Fruit fly (Drosophila melanogaster) whole organism, embryonic: Measurements from ENCODE around the gene fusl.

Source experiments
- ATbp ChIP-seq: fragments of 200-800 bp; sonication (Bioruptor generic); optimal IDR thresholded peaks from 2 replicates; lab custom pipeline; 2017; ENCODE audit warnings: missing biosample characterization, mild to moderate bottlenecking, missing genetic modification characterization, missing genetic modification reagents
- Asciz ChIP-seq: fragments of 200-800 bp; sonication (Bioruptor generic); optimal IDR thresholded peaks from 2 replicates; lab custom pipeline; 2017; ENCODE audit warnings: missing biosample characterization, mild to moderate bottlenecking, missing genetic modification characterization, missing genetic modification reagents
- B-H1 ChIP-seq: fragments of 200-800 bp; sonication (Bioruptor generic); IDR thresholded peaks from 3 replicates; pipeline ENCODE4 v1.3.6; 2022; ENCODE audit warnings: missing biosample characterization, missing genetic modification characterization
- Bteb2 ChIP-seq: fragments of 200-800 bp; sonication (Bioruptor generic); optimal IDR thresholded peaks from 2 replicates; lab custom pipeline; 2016; ENCODE audit warnings: missing biosample characterization, missing genetic modification characterization
- CG10147 ChIP-seq: fragments of 200-800 bp; sonication (Bioruptor generic); optimal IDR thresholded peaks from 2 replicates; lab custom pipeline; 2019; ENCODE audit warnings: missing biosample characterization, mild to moderate bottlenecking, missing genetic modification characterization, moderate library complexity
- CG10209 ChIP-seq: fragments of 200-800 bp; sonication (Bioruptor generic); optimal IDR thresholded peaks from 3 replicates; lab custom pipeline; 2017; ENCODE audit warnings: missing biosample characterization, mild to moderate bottlenecking, missing genetic modification characterization, missing genetic modification reagents
- CG1024 ChIP-seq: fragments of 200-800 bp; sonication (Bioruptor generic); IDR thresholded peaks from 2 replicates; pipeline ENCODE4 v1.3.6; 2022; ENCODE audit warnings: missing biosample characterization, missing genetic modification characterization
- CG11504 ChIP-seq: fragments of 200-800 bp; sonication (Bioruptor generic); optimal IDR thresholded peaks from 3 replicates; lab custom pipeline; 2019; ENCODE audit warnings: missing biosample characterization, mild to moderate bottlenecking, missing genetic modification characterization, moderate library complexity
- CG12155 ChIP-seq: fragments of 200-800 bp; sonication (Bioruptor generic); optimal IDR thresholded peaks from 3 replicates; lab custom pipeline; 2016; ENCODE audit warnings: missing biosample characterization, missing genetic modification characterization
- CG12299 ChIP-seq: fragments of 200-800 bp; sonication (Bioruptor generic); optimal IDR thresholded peaks from 2 replicates; lab custom pipeline; 2018; ENCODE audit warnings: missing biosample characterization, mild to moderate bottlenecking, missing genetic modification characterization
- CG1233 ChIP-seq: fragments of 200-800 bp; sonication (Bioruptor generic); optimal IDR thresholded peaks from 4 replicates; lab custom pipeline; 2018; ENCODE audit warnings: missing biosample characterization, mild to moderate bottlenecking, missing genetic modification characterization
- CG12942 ChIP-seq: fragments of 200-800 bp; sonication (Bioruptor generic); optimal IDR thresholded peaks from 3 replicates; lab custom pipeline; 2016; ENCODE audit warnings: missing biosample characterization, missing genetic modification characterization
- CG13296 ChIP-seq: fragments of 200-800 bp; sonication (Bioruptor generic); optimal IDR thresholded peaks from 3 replicates; lab custom pipeline; 2018; ENCODE audit warnings: missing biosample characterization, mild to moderate bottlenecking, missing genetic modification characterization
- CG13775 ChIP-seq: fragments of 200-800 bp; sonication (Bioruptor generic); optimal IDR thresholded peaks from 3 replicates; lab custom pipeline; 2017; ENCODE audit warnings: missing biosample characterization, mild to moderate bottlenecking, missing genetic modification characterization
- CG14860 ChIP-seq: fragments of 200-800 bp; sonication (Bioruptor generic); IDR thresholded peaks from 3 replicates; pipeline ENCODE4 v1.3.6; 2022; ENCODE audit warnings: missing biosample characterization, missing genetic modification characterization; ENCODE audit not compliant: partially characterized antibody
- CG16813 ChIP-seq: fragments of 200-800 bp; sonication (Bioruptor generic); IDR thresholded peaks from 3 replicates; pipeline ENCODE4 v1.3.6; 2022; ENCODE audit warnings: missing biosample characterization, missing genetic modification characterization; ENCODE audit not compliant: partially characterized antibody
- CG16815 ChIP-seq: fragments of 200-800 bp; sonication (Bioruptor generic); optimal IDR thresholded peaks from 3 replicates; lab custom pipeline; 2017; ENCODE audit warnings: missing biosample characterization, mild to moderate bottlenecking, missing genetic modification characterization
- CG2202 ChIP-seq: fragments of 200-800 bp; sonication (Bioruptor generic); optimal IDR thresholded peaks from 2 replicates; lab custom pipeline; 2018; ENCODE audit warnings: missing biosample characterization, mild to moderate bottlenecking, missing genetic modification characterization
- CG2712 ChIP-seq: fragments of 200-800 bp; optimal IDR thresholded peaks from 3 replicates; lab custom pipeline; 2019; ENCODE audit warnings: missing biosample characterization, mild to moderate bottlenecking, missing genetic modification characterization, moderate library complexity
- CG3065 ChIP-seq: fragments of 200-800 bp; sonication (Bioruptor generic); optimal IDR thresholded peaks from 2 replicates; lab custom pipeline; 2016; ENCODE audit warnings: missing biosample characterization, missing genetic modification characterization
- CG3407 ChIP-seq: fragments of 200-800 bp; sonication (Bioruptor generic); optimal IDR thresholded peaks from 2 replicates; lab custom pipeline; 2018; ENCODE audit warnings: missing biosample characterization, mild to moderate bottlenecking, missing genetic modification characterization
- CG3726 ChIP-seq: fragments of 200-800 bp; sonication (Bioruptor generic); IDR thresholded peaks from 3 replicates; pipeline ENCODE4, ENCODE4 v1.3.6; 2022; ENCODE audit warnings: missing biosample characterization, missing genetic modification characterization
- CG43689 ChIP-seq: fragments of 200-800 bp; sonication (Bioruptor generic); IDR thresholded peaks from 2 replicates; pipeline ENCODE4 v1.3.6; 2022; ENCODE audit warnings: missing biosample characterization, missing genetic modification characterization
- CG4617 ChIP-seq: fragments of 200-800 bp; sonication (Bioruptor generic); optimal IDR thresholded peaks from 3 replicates; lab custom pipeline; 2016; ENCODE audit warnings: missing biosample characterization, missing genetic modification characterization, borderline replicate concordance
- CG6683 ChIP-seq: fragments of 200-800 bp; sonication (Bioruptor generic); optimal IDR thresholded peaks from 2 replicates; lab custom pipeline; 2017; ENCODE audit warnings: missing biosample characterization, mild to moderate bottlenecking, missing genetic modification characterization, missing genetic modification reagents
- CG6765 ChIP-seq: fragments of 200-800 bp; sonication (Bioruptor generic); optimal IDR thresholded peaks from 3 replicates; lab custom pipeline; 2017; ENCODE audit warnings: missing biosample characterization, mild to moderate bottlenecking, missing genetic modification characterization
- CG7372 ChIP-seq: fragments of 200-800 bp; sonication (Bioruptor generic); IDR thresholded peaks from 2 replicates; pipeline ENCODE4 v1.3.6; 2022; ENCODE audit warnings: missing biosample characterization, missing genetic modification characterization
- CG9437 ChIP-seq: fragments of 200-800 bp; sonication (Bioruptor generic); optimal IDR thresholded peaks from 2 replicates; lab custom pipeline; 2018; ENCODE audit warnings: missing biosample characterization, mild to moderate bottlenecking, missing genetic modification characterization
- CTCF ChIP-seq: fragments of 200-800 bp; sonication (Bioruptor generic); optimal IDR thresholded peaks from 2 replicates; lab custom pipeline; 2017; ENCODE audit warnings: missing biosample characterization, mild to moderate bottlenecking, missing genetic modification characterization, moderate library complexity
- D ChIP-seq, 2 experiments: fragments of 200-800 bp in 1 of 2; fragments of >200 bp in 1 of 2; sonication (Bioruptor generic) in 1 of 2; optimal IDR thresholded peaks; 2 replicates in 1 of 2; 3 replicates in 1 of 2; lab custom pipeline; 2017; ENCODE audit warnings: mild to moderate bottlenecking in 1 of 2, missing biosample characterization in 1 of 2, missing genetic modification characterization in 1 of 2, missing genetic modification reagents in 1 of 2
- Doc3 ChIP-seq: fragments of 200-800 bp; sonication (Bioruptor generic); IDR thresholded peaks from 3 replicates; pipeline ENCODE4 v1.3.6; 2022; ENCODE audit warnings: missing biosample characterization, missing genetic modification characterization; ENCODE audit not compliant: partially characterized antibody
- HmgZ ChIP-seq: fragments of 200-800 bp; sonication (Bioruptor generic); optimal IDR thresholded peaks from 2 replicates; lab custom pipeline; 2018; ENCODE audit warnings: missing biosample characterization, mild to moderate bottlenecking, missing genetic modification characterization
- Lpt ChIP-seq: fragments of >200 bp; optimal IDR thresholded peaks from 2 replicates; lab custom pipeline; 2018; ENCODE audit warnings: missing biosample characterization, missing genetic modification characterization
- PHDP ChIP-seq: fragments of 200-800 bp; sonication (Bioruptor generic); optimal IDR thresholded peaks from 3 replicates; lab custom pipeline; 2018; ENCODE audit warnings: missing biosample characterization, mild to moderate bottlenecking, missing genetic modification characterization, moderate library complexity
- Sox100B ChIP-seq: fragments of 200-800 bp; sonication (Bioruptor generic); optimal IDR thresholded peaks from 3 replicates; lab custom pipeline; 2018; ENCODE audit warnings: missing biosample characterization, mild to moderate bottlenecking, missing genetic modification characterization
- Sox102F ChIP-seq: fragments of 200-800 bp; sonication (Bioruptor generic); optimal IDR thresholded peaks from 2 replicates; lab custom pipeline; 2018; ENCODE audit warnings: missing biosample characterization, mild to moderate bottlenecking, missing genetic modification characterization, moderate library complexity
- Taf1 ChIP-seq: fragments of 200-800 bp; sonication (Bioruptor generic); IDR thresholded peaks from 2 replicates; pipeline ENCODE4 v1.3.6; 2022; ENCODE audit warnings: missing biosample characterization, missing genetic modification characterization
- Xbp1 ChIP-seq: fragments of 200-800 bp; sonication (Bioruptor generic); optimal IDR thresholded peaks from 3 replicates; lab custom pipeline; 2016; ENCODE audit warnings: missing biosample characterization, mild to moderate bottlenecking, missing genetic modification characterization
- ap ChIP-seq: fragments of 200-800 bp; sonication (Bioruptor generic); IDR thresholded peaks from 2 replicates; pipeline ENCODE4 v1.3.6; 2022; ENCODE audit warnings: missing biosample characterization, missing genetic modification characterization
- bbx ChIP-seq: fragments of 200-800 bp; sonication (Bioruptor generic); IDR thresholded peaks from 2 replicates; pipeline ENCODE4 v1.3.6; 2022; ENCODE audit warnings: missing biosample characterization, missing genetic modification characterization; ENCODE audit not compliant: partially characterized antibody
- esg ChIP-seq: fragments of 200-800 bp; sonication (Bioruptor generic); conservative IDR thresholded peaks from 2 replicates; pipeline ENCODE4 v1.3.6; 2022; ENCODE audit warnings: missing biosample characterization, missing genetic modification characterization
- hth ChIP-seq: fragments of >200 bp; optimal IDR thresholded peaks from 2 replicates; lab custom pipeline; 2017; ENCODE audit warnings: inconsistent platforms
- kah ChIP-seq: fragments of 200-800 bp; sonication (Bioruptor generic); optimal IDR thresholded peaks from 2 replicates; lab custom pipeline; 2018; ENCODE audit warnings: missing biosample characterization, mild to moderate bottlenecking, missing genetic modification characterization
- kni ChIP-seq: fragments of 200-800 bp; sonication (Bioruptor generic); optimal IDR thresholded peaks from 3 replicates; lab custom pipeline; 2017; ENCODE audit warnings: mild to moderate bottlenecking, missing biosample characterization, missing genetic modification reagents, missing genetic modification characterization
- nerfin-1 ChIP-seq: fragments of 200-800 bp; sonication (Bioruptor generic); optimal IDR thresholded peaks from 3 replicates; lab custom pipeline; 2019; ENCODE audit warnings: missing biosample characterization, mild to moderate bottlenecking, missing genetic modification characterization, moderate library complexity
- phol ChIP-seq: fragments of 200-800 bp; sonication (Bioruptor generic); optimal IDR thresholded peaks from 3 replicates; lab custom pipeline; 2018; ENCODE audit warnings: missing biosample characterization, mild to moderate bottlenecking, missing genetic modification characterization, moderate library complexity
- pnt ChIP-seq: fragments of 200-800 bp; sonication (Bioruptor generic); optimal IDR thresholded peaks from 3 replicates; lab custom pipeline; 2016; ENCODE audit warnings: missing biosample characterization, missing genetic modification characterization
- sc ChIP-seq, 3 experiments: fragments of >200 bp in 2 of 3; fragments of 200-800 bp in 1 of 3; sonication (Bioruptor generic) in 1 of 3; optimal IDR thresholded peaks; 2 replicates in 2 of 3; 3 replicates in 1 of 3; lab custom pipeline; 2017; ENCODE audit warnings: mild to moderate bottlenecking in 1 of 3, missing biosample characterization in 1 of 3, missing genetic modification characterization in 1 of 3, missing genetic modification reagents in 1 of 3
- unc-4 ChIP-seq: fragments of 200-800 bp; sonication (Bioruptor generic); IDR thresholded peaks from 2 replicates; pipeline ENCODE4 v1.3.6; 2022; ENCODE audit warnings: missing biosample characterization, missing genetic modification characterization; ENCODE audit not compliant: partially characterized antibody
- unpg ChIP-seq: fragments of 200-800 bp; sonication (Bioruptor generic); optimal IDR thresholded peaks from 3 replicates; lab custom pipeline; 2018; ENCODE audit warnings: missing biosample characterization, mild to moderate bottlenecking, missing genetic modification characterization, moderate library complexity

Gene fusl

dm6 chr2L:5338721-5339036 is 806 bp upstream of the fusl start:
- TF ChIP-seq CG12942 (no peak), HmgZ (tag; lab: Kevin White, UChicago) (no peak), CG12299 (tag; lab: Kevin White, UChicago) (no peak), CG16813 (GFP tag; lab: Robert Waterston, UW) (no peak), CG10147 (GFP tag; lab: Kevin White, UChicago) (no peak), CG3726 (GFP tag; lab: Robert Waterston, UW) (no peak), phol (no peak), CG3407 (peak; percentile 53), CTCF (no peak), CG1233 (GFP tag; lab: Kevin White, UChicago) (no peak), hth (no peak), CG12155 (GFP tag; lab: Kevin White, UChicago) (no peak), ATbp (peak; percentile 66), CG13296 (no peak), CG1024 (GFP tag; lab: Robert Waterston, UW) (peak; percentile 14; the same call in 1 of the 2 replicates), unc-4 (GFP tag; lab: Robert Waterston, UW) (no peak), Taf1 (no peak), unpg (GFP tag; lab: Kevin White, UChicago) (peak; percentile 9), sc (optimal IDR thresholded peaks at IDR 0.05; lab: Kevin White, UChicago) (no peak), sc (GFP tag; optimal IDR thresholded peaks at IDR 0.05; lab: Kevin White, UChicago) (peak; percentile 48), CG4617 (GFP tag; lab: Kevin White, UChicago) (no peak), pnt (GFP tag; lab: Kevin White, UChicago) (no peak), B-H1 (GFP tag; lab: Robert Waterston, UW) (no peak), Asciz (GFP tag; lab: Kevin White, UChicago) (peak; percentile 86), CG6683 (GFP tag; lab: Kevin White, UChicago) (no peak), kah (GFP tag; lab: Kevin White, UChicago) (no peak), CG16815 (GFP tag; lab: Kevin White, UChicago) (no peak), CG7372 (GFP tag; lab: Robert Waterston, UW) (no peak), CG2202 (tag; lab: Kevin White, UChicago) (peak; percentile 57), kni (GFP tag; lab: Kevin White, UChicago) (peak; percentile 29), PHDP (tag; lab: Kevin White, UChicago) (peak; percentile 20), Xbp1 (GFP tag; lab: Kevin White, UChicago) (no peak), Bteb2 (GFP tag; lab: Kevin White, UChicago) (no peak), CG9437 (GFP tag; lab: Kevin White, UChicago) (no peak), Sox100B (peak; percentile 36), D (optimal IDR thresholded peaks at IDR 0.05; lab: Kevin White, UChicago) (no peak), D (GFP tag; optimal IDR thresholded peaks at IDR 0.05; lab: Kevin White, UChicago) (peak; percentile 17), CG13775 (GFP tag; lab: Kevin White, UChicago) (no peak), Doc3 (no peak), bbx (no peak), CG11504 (tag; lab: Kevin White, UChicago) (peak; percentile 47), esg (no peak), CG2712 (peak; percentile 1), CG3065 (no peak), nerfin-1 (tag; lab: Kevin White, UChicago) (no peak), Lpt (no peak), ap (GFP tag; lab: Robert Waterston, UW) (no peak), CG14860 (GFP tag; lab: Robert Waterston, UW) (no peak), Sox102F (GFP tag; lab: Kevin White, UChicago) (peak; percentile 47), CG10209 (GFP tag; lab: Kevin White, UChicago) (no peak), CG6765 (GFP tag; lab: Kevin White, UChicago) (no peak), CG43689 (GFP tag; lab: Robert Waterston, UW) (no peak)
